Worm (Caenorhabditis elegans) whole organism, L4 larva: Measurements from ENCODE around the gene ced-9.

ENCODE experiments used
- F26F4.8 ChIP-seq: fragments of 200-800 bp; sonication (Bioruptor generic); conservative IDR thresholded peaks from 2 replicates; pipeline ENCODE4 v1.3.6; 2022; ENCODE audit warnings: missing genetic modification characterization, missing compliant biosample characterization
- T20F7.1 ChIP-seq: fragments of 200-800 bp; sonication (Bioruptor generic); optimal IDR thresholded peaks from 2 replicates; lab custom pipeline; 2018; ENCODE audit warnings: mild to moderate bottlenecking, missing genetic modification characterization, missing compliant biosample characterization
- T26A8.4 ChIP-seq: fragments of 200-800 bp; sonication (Bioruptor generic); IDR thresholded peaks from 2 replicates; pipeline ENCODE4 v1.3.6; 2022; ENCODE audit warnings: missing genetic modification characterization, missing compliant biosample characterization
- Y48G9A.11 ChIP-seq: fragments of 200-800 bp; sonication (Bioruptor generic); IDR thresholded peaks from 2 replicates; pipeline ENCODE4 v1.3.6; 2022; ENCODE audit warnings: missing genetic modification reagents, missing genetic modification characterization, missing compliant biosample characterization
- ZK546.5 ChIP-seq, 2 experiments: sonication (generic microtip); optimal IDR thresholded peaks; 2 replicates each; lab custom pipeline; 2017; ENCODE audit warnings: missing biosample characterization in 2 of 2, missing genetic modification characterization in 2 of 2
- aha-1 ChIP-seq: fragments of 150-350 bp; peaks from one replicate; lab custom pipeline; 2014; ENCODE audit warnings: missing biosample characterization, missing genetic modification characterization
- aly-2 ChIP-seq: sonication (generic microtip); optimal IDR thresholded peaks from 2 replicates; lab custom pipeline; 2018; ENCODE audit warnings: missing biosample characterization, missing genetic modification characterization
- ama-1 ChIP-seq: fragments of 150-350 bp; optimal IDR thresholded peaks from 2 replicates; lab custom pipeline; 2014; ENCODE audit warnings: inconsistent platforms, mixed read lengths
- ceh-20 ChIP-seq: fragments of 200-800 bp; sonication (Bioruptor generic); IDR thresholded peaks from 2 replicates; pipeline ENCODE4 v1.3.6; 2022; ENCODE audit warnings: missing genetic modification reagents, missing genetic modification characterization, missing compliant biosample characterization
- ceh-62 ChIP-seq: sonication (generic microtip); optimal IDR thresholded peaks from 2 replicates; lab custom pipeline; 2017; ENCODE audit warnings: missing biosample characterization, missing genetic modification characterization
- ceh-82 ChIP-seq: sonication (generic microtip); optimal IDR thresholded peaks from 2 replicates; lab custom pipeline; 2017; ENCODE audit warnings: missing biosample characterization, missing genetic modification characterization
- ces-1 ChIP-seq: fragments of 150-350 bp; sonication (generic microtip); optimal IDR thresholded peaks from 4 replicates; lab custom pipeline; 2014; ENCODE audit warnings: missing biosample characterization, missing genetic modification reagents, missing genetic modification characterization
- daf-16 ChIP-seq, 3 experiments: sonication (generic microtip); optimal IDR thresholded peaks; 2 replicates each; lab custom pipeline; 2016 to 2017; ENCODE audit warnings: missing genetic modification characterization in 3 of 3, missing genetic modification reagents in 3 of 3, mild to moderate bottlenecking in 2 of 3, missing compliant biosample characterization in 2 of 3, missing biosample characterization in 1 of 3, moderate library complexity in 1 of 3
- dmd-6 ChIP-seq: fragments of 200-800 bp; sonication (Bioruptor generic); IDR thresholded peaks from 2 replicates; pipeline ENCODE4 v1.3.6; 2022; ENCODE audit warnings: missing genetic modification reagents, missing genetic modification characterization, missing compliant biosample characterization
- dmd-8 ChIP-seq: fragments of 200-800 bp; sonication (Bioruptor generic); IDR thresholded peaks from 2 replicates; pipeline ENCODE4 v1.3.6; 2022; ENCODE audit warnings: missing genetic modification characterization, missing compliant biosample characterization
- dve-1 ChIP-seq: sonication (generic microtip); optimal IDR thresholded peaks from 2 replicates; lab custom pipeline; 2017; ENCODE audit warnings: antibody characterized with exemption, mild to moderate bottlenecking, missing genetic modification characterization, missing compliant biosample characterization; ENCODE audit not compliant: insufficient read depth
- egl-43 ChIP-seq: fragments of 200-800 bp; sonication (Bioruptor generic); IDR thresholded peaks from 2 replicates; pipeline ENCODE4 v1.3.6; 2022; ENCODE audit warnings: missing genetic modification reagents, missing genetic modification characterization, missing compliant biosample characterization
- fkh-10 ChIP-seq: fragments of 150-350 bp; optimal IDR thresholded peaks from 2 replicates; lab custom pipeline; 2014; ENCODE audit warnings: missing biosample characterization, missing genetic modification reagents, missing genetic modification characterization
- fos-1 ChIP-seq: fragments of 150-350 bp; optimal IDR thresholded peaks from 2 replicates; lab custom pipeline; 2014; ENCODE audit warnings: missing biosample characterization, missing genetic modification characterization
- gei-8 ChIP-seq: fragments of 200-800 bp; sonication (Bioruptor generic); optimal IDR thresholded peaks from 2 replicates; lab custom pipeline; 2018; ENCODE audit warnings: mild to moderate bottlenecking, missing genetic modification characterization, missing compliant biosample characterization
- hlh-11 ChIP-seq: fragments of 200-800 bp; sonication (Bioruptor generic); optimal IDR thresholded peaks from 2 replicates; lab custom pipeline; 2018; ENCODE audit warnings: mild to moderate bottlenecking, missing genetic modification characterization, missing compliant biosample characterization
- lin-15B ChIP-seq: fragments of 150-350 bp; sonication (generic microtip); optimal IDR thresholded peaks from 3 replicates; lab custom pipeline; 2014; ENCODE audit warnings: missing biosample characterization, missing genetic modification characterization
- lir-3 ChIP-seq: sonication (generic microtip); optimal IDR thresholded peaks from 2 replicates; lab custom pipeline; 2016; ENCODE audit warnings: mild to moderate bottlenecking, missing genetic modification characterization, missing compliant biosample characterization
- lsy-2 ChIP-seq, 2 experiments: fragments of 150-350 bp in 1 of 2; sonication (generic microtip) in 1 of 2; optimal IDR thresholded peaks; 2 replicates each; lab custom pipeline; 2014 to 2017; ENCODE audit warnings: missing biosample characterization in 2 of 2, missing genetic modification characterization in 2 of 2
- madf-9 ChIP-seq: fragments of 200-800 bp; sonication (Bioruptor generic); conservative IDR thresholded peaks from 2 replicates; pipeline ENCODE4 v1.3.6; 2022; ENCODE audit warnings: missing genetic modification reagents, missing genetic modification characterization, missing compliant biosample characterization
- mdt-29 ChIP-seq: fragments of 200-800 bp; sonication (Bioruptor generic); IDR thresholded peaks from 2 replicates; pipeline ENCODE4 v1.3.6; 2022; ENCODE audit warnings: missing genetic modification reagents, missing genetic modification characterization, missing compliant biosample characterization
- mep-1 ChIP-seq: fragments of 150-350 bp; sonication (generic microtip); optimal IDR thresholded peaks from 3 replicates; lab custom pipeline; 2014; ENCODE audit warnings: missing biosample characterization, missing genetic modification characterization
- mxl-3 ChIP-seq: fragments of 200-800 bp; sonication (Bioruptor generic); optimal IDR thresholded peaks from 2 replicates; lab custom pipeline; 2018; ENCODE audit warnings: mild to moderate bottlenecking, missing genetic modification characterization, missing compliant biosample characterization
- nhr-10 ChIP-seq: fragments of 150-350 bp; optimal IDR thresholded peaks from 2 replicates; lab custom pipeline; 2014; ENCODE audit warnings: missing biosample characterization, missing genetic modification characterization
- nhr-102 ChIP-seq: sonication (generic microtip); optimal IDR thresholded peaks from 2 replicates; lab custom pipeline; 2016; ENCODE audit warnings: mild to moderate bottlenecking, missing genetic modification characterization, moderate library complexity, missing compliant biosample characterization
- nhr-237 ChIP-seq: sonication (generic microtip); optimal IDR thresholded peaks from 2 replicates; lab custom pipeline; 2017; ENCODE audit warnings: missing biosample characterization, missing genetic modification characterization
- nhr-28 ChIP-seq: fragments of 150-350 bp; optimal IDR thresholded peaks from 2 replicates; lab custom pipeline; 2014; ENCODE audit warnings: missing biosample characterization, missing genetic modification characterization
- nhr-41 ChIP-seq: fragments of 200-800 bp; sonication (Bioruptor generic); IDR thresholded peaks from 2 replicates; pipeline ENCODE4 v1.3.6; 2022; ENCODE audit warnings: missing genetic modification reagents, missing genetic modification characterization, missing compliant biosample characterization
- nhr-42 ChIP-seq: fragments of 200-800 bp; sonication (Bioruptor generic); IDR thresholded peaks from 2 replicates; pipeline ENCODE4 v1.3.6; 2022; ENCODE audit warnings: missing genetic modification characterization, missing compliant biosample characterization
- nhr-76 ChIP-seq: fragments of 150-350 bp; optimal IDR thresholded peaks from 2 replicates; lab custom pipeline; 2014; ENCODE audit warnings: missing biosample characterization, missing genetic modification characterization
- nhr-77 ChIP-seq: fragments of 150-350 bp; optimal IDR thresholded peaks from 2 replicates; lab custom pipeline; 2014; ENCODE audit warnings: missing biosample characterization, missing genetic modification characterization
- pqm-1 ChIP-seq: sonication (generic microtip); optimal IDR thresholded peaks from 2 replicates; lab custom pipeline; 2017; ENCODE audit warnings: missing biosample characterization, missing genetic modification characterization
- sdz-12 ChIP-seq: fragments of 200-800 bp; sonication (Bioruptor generic); optimal IDR thresholded peaks from 2 replicates; lab custom pipeline; 2018; ENCODE audit warnings: mild to moderate bottlenecking, missing genetic modification characterization, missing compliant biosample characterization
- set-16 ChIP-seq: fragments of 200-800 bp; sonication (Bioruptor generic); IDR thresholded peaks from 2 replicates; pipeline ENCODE4 v1.3.6; 2022; ENCODE audit warnings: missing genetic modification reagents, missing genetic modification characterization, missing compliant biosample characterization
- skn-1 ChIP-seq: fragments of 150-350 bp; optimal IDR thresholded peaks from 2 replicates; lab custom pipeline; 2014; ENCODE audit warnings: missing biosample characterization, missing genetic modification characterization
- snpc-4 ChIP-seq: fragments of 150-350 bp; optimal IDR thresholded peaks from 2 replicates; lab custom pipeline; 2014; ENCODE audit warnings: missing biosample characterization, missing genetic modification characterization
- tra-1 ChIP-seq: fragments of 200-800 bp; sonication (Bioruptor generic); IDR thresholded peaks from 2 replicates; pipeline ENCODE4 v1.3.6; 2022; ENCODE audit warnings: missing genetic modification reagents, missing genetic modification characterization, missing compliant biosample characterization
- unc-130 ChIP-seq: sonication (generic microtip); optimal IDR thresholded peaks from 2 replicates; lab custom pipeline; 2016; ENCODE audit warnings: missing genetic modification reagents, missing genetic modification characterization, missing compliant biosample characterization
- unc-62 ChIP-seq, 3 experiments: fragments of 150-350 bp in 1 of 3; sonication (generic microtip); optimal IDR thresholded peaks in 2 of 3; peaks in 1 of 3; 1 replicate in 1 of 3; 2 replicates in 2 of 3; lab custom pipeline; 2014 to 2017; ENCODE audit warnings: missing biosample characterization in 3 of 3, missing genetic modification characterization in 3 of 3, missing genetic modification reagents in 3 of 3, missing genotype in 1 of 3
- zfp-3 ChIP-seq: fragments of 200-800 bp; sonication (Bioruptor generic); conservative IDR thresholded peaks from 2 replicates; pipeline ENCODE4 v1.3.6; 2022; ENCODE audit warnings: missing genetic modification reagents, missing genetic modification characterization, missing compliant biosample characterization
- zip-11 ChIP-seq: fragments of 200-800 bp; sonication (Bioruptor generic); IDR thresholded peaks from 2 replicates; pipeline ENCODE4 v1.3.6; 2022; ENCODE audit warnings: missing genetic modification characterization, missing compliant biosample characterization

Gene ced-9

ce11 chrIII:10333961-10334542 is 920 bp upstream of the ced-9 start, which contains the start of the genes jmjd-4 and mev-1 (continued):
- TF ChIP-seq pqm-1: no peak
- no peak for TF ChIP-seq aly-2 (tag; lab: Kevin White, UChicago)
- TF ChIP-seq T26A8.4 (GFP tag; lab: Robert Waterston, UW): peak; percentile 93
- no peak for TF ChIP-seq F26F4.8 (GFP tag; lab: Robert Waterston, UW)
- TF ChIP-seq fos-1 (tag; lab: Kevin White, UChicago): no peak
- TF ChIP-seq gei-8 (GFP tag; lab: Kevin White, UChicago): no peak
- peak; percentile 71 for TF ChIP-seq nhr-77 (tag; lab: Kevin White, UChicago)
- 0 out of 2 replicates have a peak, but pooled peaks have one; percentile 67 for TF ChIP-seq nhr-42
- no peak for TF ChIP-seq ces-1 (GFP tag; lab: Kevin White, UChicago)
- peak; percentile 88 for TF ChIP-seq nhr-102 (tag; lab: Kevin White, UChicago)
- no peak for TF ChIP-seq ceh-82
- TF ChIP-seq madf-9 (GFP tag; lab: Robert Waterston, UW): 0 out of 2 replicates have a peak, but pooled peaks have one; percentile 41
- TF ChIP-seq ceh-62: no peak
- TF ChIP-seq nhr-41 (GFP tag; lab: Robert Waterston, UW): peak; percentile 49; the same call in 1 of the 2 replicates
- TF ChIP-seq egl-43 (GFP tag; lab: Robert Waterston, UW): peak; percentile 81
- TF ChIP-seq fkh-10 (GFP tag; lab: Kevin White, UChicago): peak; percentile 40
- peak; percentile 78 for TF ChIP-seq zfp-3
- TF ChIP-seq zip-11 (GFP tag; lab: Robert Waterston, UW): no peak
- no peak for TF ChIP-seq lir-3
- no peak for TF ChIP-seq Y48G9A.11 (GFP tag; lab: Robert Waterston, UW)
- TF ChIP-seq nhr-76 (tag; lab: Kevin White, UChicago): no peak
- TF ChIP-seq tra-1 (GFP tag; lab: Robert Waterston, UW): peak; percentile 82
- no peak for TF ChIP-seq skn-1
- TF ChIP-seq mdt-29 (GFP tag; lab: Robert Waterston, UW): peak; percentile 78
- TF ChIP-seq dmd-8 (GFP tag; lab: Robert Waterston, UW): no peak
- peak; percentile 86 for TF ChIP-seq ceh-20 (GFP tag; lab: Robert Waterston, UW)
- TF ChIP-seq lin-15B: no peak

- TF ChIP-seq nhr-237 (tag; lab: Kevin White, UChicago) (no peak), unc-62 (GFP tag; optimal IDR thresholded peaks at IDR 0.05 in 1 of 2; lab: Kevin White, UChicago) (peak in 1 of 2 experiments; percentile 54), unc-62 (tag; optimal IDR thresholded peaks at IDR 0.05; lab: Kevin White, UChicago) (no peak), aha-1 (tag; lab: Kevin White, UChicago) (peak; percentile 96), pqm-1 (no peak)
These were observed 1.1 kb downstream of the ced-9 start for ce11 chrIII:10336109-10336508.

ce11 chrIII:10337508-10338166 is 2.7 kb downstream of the ced-9 start, which contains the start of gene ttr-15:
Gene ttr-15 (plus strand): TSS chrIII:10337847.
- peak in 1 of 2 experiments; percentile 20 for TF ChIP-seq lsy-2 (tag; optimal IDR thresholded peaks at IDR 0.05; lab: Kevin White, UChicago)
- peak; percentile 54 for TF ChIP-seq T20F7.1
- no peak for TF ChIP-seq unc-130 (GFP tag; lab: Kevin White, UChicago)
- TF ChIP-seq ama-1 (lab: Kevin White, UChicago): peak; percentile 96
- TF ChIP-seq tra-1 (GFP tag; lab: Robert Waterston, UW): 0 out of 2 replicates have a peak, but pooled peaks have one; percentile 28
- TF ChIP-seq egl-43 (GFP tag; lab: Robert Waterston, UW): no peak
- TF ChIP-seq set-16: no peak
- peak; percentile 51 for TF ChIP-seq hlh-11 (tag; lab: Kevin White, UChicago)
- TF ChIP-seq zip-11 (GFP tag; lab: Robert Waterston, UW): no peak
- TF ChIP-seq ZK546.5 (tag; optimal IDR thresholded peaks at IDR 0.05; lab: Kevin White, UChicago): no peak
- TF ChIP-seq F26F4.8 (GFP tag; lab: Robert Waterston, UW): no peak
- TF ChIP-seq snpc-4 (tag; lab: Kevin White, UChicago): no peak
- TF ChIP-seq dmd-6 (GFP tag; lab: Robert Waterston, UW): peak; percentile 41
- TF ChIP-seq daf-16 (GFP tag; optimal IDR thresholded peaks at IDR 0.05; lab: Kevin White, UChicago): no peak
- TF ChIP-seq daf-16 (tag; optimal IDR thresholded peaks at IDR 0.05; lab: Kevin White, UChicago): peak; percentile 16
- TF ChIP-seq zfp-3: 0 out of 2 replicates have a peak, but pooled peaks have one; percentile 14
- peak; percentile 72 for TF ChIP-seq dve-1 (tag; lab: Kevin White, UChicago)
- TF ChIP-seq nhr-10: peak; percentile 13
- TF ChIP-seq mep-1 (tag; lab: Kevin White, UChicago): peak; percentile 44
- peak; percentile 1 for TF ChIP-seq nhr-76 (tag; lab: Kevin White, UChicago)
- peak; percentile 24 for TF ChIP-seq mxl-3
- TF ChIP-seq nhr-28: peak; percentile 41
- TF ChIP-seq aha-1 (tag; lab: Kevin White, UChicago): peak; percentile 87
- no peak for TF ChIP-seq sdz-12 (GFP tag; lab: Kevin White, UChicago)
